Worm (Caenorhabditis elegans) whole organism, late embryonic: Measurements from ENCODE around the gene W01B6.3.
A peak's percentile ranks its signal among the peaks of the same experiment; 100 is the strongest.

ENCODE experiments used
- C08G9.2 ChIP-seq: sonication (generic microtip); optimal IDR thresholded peaks from 2 replicates; lab custom pipeline; 2016; ENCODE audit warnings: mild to moderate bottlenecking, missing genetic modification characterization, moderate library complexity, missing compliant biosample characterization
- F13H6.1 ChIP-seq: sonication (generic microtip); optimal IDR thresholded peaks from 2 replicates; lab custom pipeline; 2016; ENCODE audit warnings: missing genetic modification characterization, missing compliant biosample characterization
- K02D7.2 ChIP-seq: sonication (generic microtip); optimal IDR thresholded peaks from 2 replicates; lab custom pipeline; 2017; ENCODE audit warnings: mild to moderate bottlenecking, missing genetic modification characterization, missing compliant biosample characterization
- Y22D7AL.16 ChIP-seq: sonication (generic microtip); optimal IDR thresholded peaks from 2 replicates; lab custom pipeline; 2016; ENCODE audit warnings: missing genetic modification characterization, missing compliant biosample characterization
- ahr-1 ChIP-seq: sonication (generic microtip); optimal IDR thresholded peaks from 2 replicates; lab custom pipeline; 2016; ENCODE audit warnings: missing genetic modification characterization, missing compliant biosample characterization
- ceh-14 ChIP-seq: sonication (generic microtip); optimal IDR thresholded peaks from 2 replicates; lab custom pipeline; 2016; ENCODE audit warnings: missing genotype, missing genetic modification characterization, missing compliant biosample characterization
- ceh-2 ChIP-seq: sonication (generic microtip); optimal IDR thresholded peaks from 2 replicates; lab custom pipeline; 2016; ENCODE audit warnings: missing genotype, missing genetic modification characterization, missing compliant biosample characterization
- ceh-22 ChIP-seq: sonication (generic microtip); optimal IDR thresholded peaks from 2 replicates; lab custom pipeline; 2017; ENCODE audit warnings: missing biosample characterization, missing genetic modification characterization
- ceh-24 ChIP-seq: sonication (generic microtip); optimal IDR thresholded peaks from 2 replicates; lab custom pipeline; 2016; ENCODE audit warnings: mild to moderate bottlenecking, missing genetic modification characterization, missing compliant biosample characterization
- ceh-30 ChIP-seq: fragments of 150-350 bp; optimal IDR thresholded peaks from 2 replicates; lab custom pipeline; 2014; ENCODE audit warnings: missing biosample characterization, missing genetic modification characterization
- ceh-48 ChIP-seq: sonication (generic microtip); optimal IDR thresholded peaks from 2 replicates; lab custom pipeline; 2016; ENCODE audit warnings: missing genetic modification characterization, inconsistent platforms, missing compliant biosample characterization
- ceh-6 ChIP-seq: fragments of 200-800 bp; sonication (Bioruptor generic); optimal IDR thresholded peaks from 2 replicates; lab custom pipeline; 2018; ENCODE audit warnings: mild to moderate bottlenecking, missing genetic modification characterization, missing compliant biosample characterization
- dmd-4 ChIP-seq: sonication (generic microtip); optimal IDR thresholded peaks from 2 replicates; lab custom pipeline; 2016; ENCODE audit warnings: borderline replicate concordance, missing genetic modification characterization, missing compliant biosample characterization
- elt-2 ChIP-seq: sonication (generic microtip); optimal IDR thresholded peaks from 2 replicates; lab custom pipeline; 2016; ENCODE audit warnings: missing genetic modification reagents, missing genetic modification characterization, missing compliant biosample characterization
- fax-1 ChIP-seq: sonication (generic microtip); optimal IDR thresholded peaks from 2 replicates; lab custom pipeline; 2016; ENCODE audit warnings: missing genotype, missing genetic modification characterization, missing compliant biosample characterization
- fkh-10 ChIP-seq: fragments of 150-350 bp; optimal IDR thresholded peaks from 2 replicates; lab custom pipeline; 2014; ENCODE audit warnings: missing biosample characterization, missing genetic modification reagents, missing genetic modification characterization
- fkh-6 ChIP-seq: sonication (generic microtip); optimal IDR thresholded peaks from 2 replicates; lab custom pipeline; 2016; ENCODE audit warnings: missing genetic modification characterization, missing compliant biosample characterization
- gmeb-2 ChIP-seq: sonication (generic microtip); optimal IDR thresholded peaks from 2 replicates; lab custom pipeline; 2016; ENCODE audit warnings: missing genetic modification characterization, inconsistent platforms, missing compliant biosample characterization
- hlh-15 ChIP-seq: sonication (generic microtip); optimal IDR thresholded peaks from 2 replicates; lab custom pipeline; 2016; ENCODE audit warnings: missing genetic modification characterization, missing compliant biosample characterization
- hlh-30 ChIP-seq: sonication (generic microtip); optimal IDR thresholded peaks from 2 replicates; lab custom pipeline; 2017; ENCODE audit warnings: antibody characterized with exemption, missing genetic modification characterization, missing compliant biosample characterization; ENCODE audit not compliant: insufficient read depth
- lim-6 ChIP-seq: sonication (generic microtip); optimal IDR thresholded peaks from 2 replicates; lab custom pipeline; 2016; ENCODE audit warnings: missing genetic modification characterization, missing compliant biosample characterization
- npax-4 ChIP-seq: sonication (generic microtip); optimal IDR thresholded peaks from 2 replicates; lab custom pipeline; 2016; ENCODE audit warnings: missing genetic modification characterization, missing compliant biosample characterization
- pag-3 ChIP-seq: sonication (generic microtip); optimal IDR thresholded peaks from 2 replicates; lab custom pipeline; 2016; ENCODE audit warnings: missing compliant biosample characterization, missing genetic modification characterization, borderline replicate concordance
- pat-9 ChIP-seq: fragments of 200-800 bp; sonication (Bioruptor generic); optimal IDR thresholded peaks from 2 replicates; lab custom pipeline; 2018; ENCODE audit warnings: mild to moderate bottlenecking, missing genetic modification characterization, moderate library complexity, missing compliant biosample characterization
- pax-1 ChIP-seq: fragments of 150-350 bp; optimal IDR thresholded peaks from 2 replicates; lab custom pipeline; 2014; ENCODE audit warnings: missing biosample characterization, missing genetic modification characterization
- pros-1 ChIP-seq: fragments of 150-350 bp; optimal IDR thresholded peaks from 2 replicates; lab custom pipeline; 2014; ENCODE audit warnings: missing biosample characterization, missing genetic modification reagents, missing genetic modification characterization
- sdc-2 ChIP-seq: sonication (generic microtip); optimal IDR thresholded peaks from 2 replicates; lab custom pipeline; 2016; ENCODE audit warnings: missing genotype, missing genetic modification characterization, missing compliant biosample characterization
- sox-2 ChIP-seq: fragments of 200-800 bp; sonication (Bioruptor generic); IDR thresholded peaks from 2 replicates; pipeline ENCODE4 v1.3.6; 2022; ENCODE audit warnings: missing genetic modification reagents, missing genetic modification characterization, missing compliant biosample characterization
- ttx-3 ChIP-seq: sonication (generic microtip); optimal IDR thresholded peaks from 2 replicates; lab custom pipeline; 2016; ENCODE audit warnings: missing genetic modification reagents, missing genetic modification characterization, missing compliant biosample characterization
- unc-3 ChIP-seq, 2 experiments: fragments of 200-800 bp in 1 of 2; sonication (Bioruptor generic) in 1 of 2; sonication (generic microtip) in 1 of 2; conservative IDR thresholded peaks in 1 of 2; optimal IDR thresholded peaks in 1 of 2; 2 replicates each; pipeline versions ENCODE4 v1.3.6 to Lab custom; 2016 to 2022; ENCODE audit warnings: missing compliant biosample characterization in 2 of 2, missing genetic modification characterization in 2 of 2, missing genetic modification reagents in 1 of 2
- unc-42 ChIP-seq: sonication (generic microtip); optimal IDR thresholded peaks from 2 replicates; lab custom pipeline; 2016; ENCODE audit warnings: missing genotype, missing genetic modification characterization, missing compliant biosample characterization
- unc-55 ChIP-seq: sonication (generic microtip); optimal IDR thresholded peaks from 2 replicates; lab custom pipeline; 2017; ENCODE audit warnings: missing biosample characterization, missing genetic modification reagents, missing genetic modification characterization
- unc-86 ChIP-seq: sonication (generic microtip); optimal IDR thresholded peaks from 2 replicates; lab custom pipeline; 2016; ENCODE audit warnings: missing genetic modification characterization, missing compliant biosample characterization
- zip-5 ChIP-seq: sonication (generic microtip); optimal IDR thresholded peaks from 2 replicates; lab custom pipeline; 2016; ENCODE audit warnings: missing genetic modification characterization, missing compliant biosample characterization
- ztf-16 ChIP-seq: sonication (generic microtip); optimal IDR thresholded peaks from 2 replicates; lab custom pipeline; 2017; ENCODE audit warnings: missing genetic modification characterization, missing compliant biosample characterization

The W01B6.3 gene

DNA sequence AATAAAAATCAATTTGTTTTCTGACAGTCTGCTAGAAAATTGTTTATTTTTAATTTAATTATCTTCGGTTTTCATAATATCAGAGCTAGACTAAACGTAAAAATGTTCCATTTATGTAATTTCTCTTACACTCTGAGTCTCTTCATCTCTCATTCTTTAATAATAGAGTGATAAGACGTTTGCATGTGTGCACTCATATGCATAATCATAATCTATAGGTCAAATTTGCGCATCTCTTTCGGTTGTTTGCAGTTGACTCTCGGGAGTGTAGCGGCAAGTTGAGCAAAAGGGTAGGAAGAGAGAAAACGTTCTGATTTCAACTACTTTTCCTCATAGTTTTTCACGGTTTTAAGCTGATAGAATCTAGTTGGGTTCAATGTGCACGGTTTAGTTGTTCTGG, 6.0 kb downstream of the W01B6.3 start:
- peak; percentile 38 for TF ChIP-seq pax-1 (tag; lab: Kevin White, UChicago)
- TF ChIP-seq ceh-2 (tag; lab: Kevin White, UChicago): no peak
- peak; percentile 54 for TF ChIP-seq elt-2 (tag; lab: Kevin White, UChicago)
- TF ChIP-seq, all 69 proteins: peak for 2

DNA sequence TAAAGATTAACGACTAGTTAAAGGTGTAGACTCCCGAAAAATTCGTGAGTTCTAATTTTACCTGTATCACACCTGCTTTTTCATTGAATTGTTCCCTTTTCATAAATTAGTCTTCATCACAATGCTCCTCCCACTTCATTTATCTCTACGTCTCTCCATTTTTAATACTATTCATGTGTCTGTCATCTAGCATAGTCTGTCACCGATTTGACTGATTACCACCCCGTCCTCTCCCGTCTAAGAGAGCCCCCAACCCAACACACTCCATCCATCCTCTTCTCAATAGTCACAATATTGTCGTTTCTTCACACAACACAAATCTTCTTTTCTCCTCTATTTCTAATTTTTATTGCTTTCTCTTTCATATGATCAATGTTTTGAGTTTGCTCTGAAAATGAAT, 7.3 kb downstream of the W01B6.3 start:
- TF ChIP-seq ceh-24 (no peak), unc-55 (GFP tag; lab: Kevin White, UChicago) (peak; percentile 99)

DNA sequence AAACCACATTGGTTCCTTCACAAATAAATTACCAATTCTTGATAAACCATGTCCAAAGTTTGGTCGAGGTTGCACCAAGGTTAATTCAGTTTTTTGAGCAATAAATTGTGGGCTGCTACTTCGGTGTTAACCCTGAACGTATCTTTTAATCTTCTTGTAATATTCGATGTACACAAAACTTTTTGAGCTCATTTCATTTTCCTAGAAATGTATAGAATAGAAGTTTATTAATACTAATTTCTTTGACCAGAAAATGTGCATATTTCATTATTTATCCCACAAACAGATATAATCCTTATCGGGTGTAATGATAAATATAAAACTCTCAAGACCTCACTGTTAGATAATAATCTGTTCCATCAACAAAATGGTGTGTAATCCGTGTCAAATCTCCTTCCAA, 8.5 kb downstream of the W01B6.3 start:
- no peak for TF ChIP-seq K02D7.2 (tag; lab: Kevin White, UChicago)
- no peak for TF ChIP-seq unc-55 (GFP tag; lab: Kevin White, UChicago)
- TF ChIP-seq ceh-24: no peak
- TF ChIP-seq F13H6.1 (tag; lab: Kevin White, UChicago): no peak
- TF ChIP-seq pat-9 (tag; lab: Kevin White, UChicago): no peak
- TF ChIP-seq ahr-1 (tag; lab: Kevin White, UChicago): no peak
- no peak for TF ChIP-seq fax-1 (tag; lab: Kevin White, UChicago)
- TF ChIP-seq hlh-30 (tag; lab: Kevin White, UChicago): no peak
- no peak for TF ChIP-seq ztf-16 (tag; lab: Kevin White, UChicago)
- TF ChIP-seq ceh-14: no peak
- TF ChIP-seq dmd-4: no peak
- TF ChIP-seq pax-1 (tag; lab: Kevin White, UChicago): no peak

DNA sequence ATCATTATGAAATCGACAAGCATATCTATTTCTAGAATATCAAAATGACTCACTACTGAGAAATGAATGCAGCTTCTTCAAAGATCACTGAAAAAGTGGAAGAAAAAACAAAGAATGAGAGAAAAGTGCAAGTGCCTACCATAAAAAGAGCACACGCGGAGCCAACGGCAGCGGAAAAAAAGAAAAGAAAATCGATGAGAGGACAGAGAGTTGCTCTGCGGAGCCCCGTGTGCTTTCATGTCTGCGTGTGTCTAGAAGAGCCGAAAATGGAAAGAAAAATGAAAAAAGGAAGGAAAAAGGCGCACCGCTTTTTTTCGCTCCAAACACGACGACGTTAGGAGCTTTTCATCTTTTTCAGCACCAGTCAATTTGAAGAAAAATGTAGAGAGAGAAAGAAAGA, 9.7 kb downstream of the W01B6.3 start, which contains the start of gene ipla-7:
TSS of gene ipla-7 (minus strand) at position 122 of the 400 bp plus-strand sequence.
- no peak for TF ChIP-seq pat-9 (tag; lab: Kevin White, UChicago)
- peak; percentile 54 for TF ChIP-seq ceh-48 (tag; lab: Kevin White, UChicago)
- no peak for TF ChIP-seq pros-1 (tag; lab: Kevin White, UChicago)
- no peak for TF ChIP-seq F13H6.1 (tag; lab: Kevin White, UChicago)
- TF ChIP-seq ceh-22 (tag; lab: Kevin White, UChicago): no peak
- TF ChIP-seq C08G9.2 (tag; lab: Kevin White, UChicago): no peak
- TF ChIP-seq unc-42 (tag; lab: Kevin White, UChicago): peak; percentile 37
- TF ChIP-seq pag-3 (tag; lab: Kevin White, UChicago): no peak
- TF ChIP-seq fax-1 (tag; lab: Kevin White, UChicago): peak; percentile 9
- TF ChIP-seq elt-2 (tag; lab: Kevin White, UChicago): no peak
- no peak for TF ChIP-seq fkh-10 (GFP tag; lab: Kevin White, UChicago)
- no peak for TF ChIP-seq ttx-3 (tag; lab: Kevin White, UChicago)
- TF ChIP-seq hlh-15 (tag; lab: Kevin White, UChicago): no peak
- TF ChIP-seq fkh-6 (tag; lab: Kevin White, UChicago): no peak
- TF ChIP-seq ceh-30 (tag; lab: Kevin White, UChicago): no peak
- no peak for TF ChIP-seq sdc-2 (tag; lab: Kevin White, UChicago)
- no peak for TF ChIP-seq gmeb-2 (tag; lab: Kevin White, UChicago)
- TF ChIP-seq unc-86 (tag; lab: Kevin White, UChicago): no peak
- no peak for TF ChIP-seq ahr-1 (tag; lab: Kevin White, UChicago)
- TF ChIP-seq ceh-6 (GFP tag; lab: Kevin White, UChicago): no peak
- no peak for TF ChIP-seq Y22D7AL.16 (tag; lab: Kevin White, UChicago)
- TF ChIP-seq zip-5 (tag; lab: Kevin White, UChicago): no peak
- no peak for TF ChIP-seq lim-6 (tag; lab: Kevin White, UChicago)
- no peak for TF ChIP-seq npax-4
- TF ChIP-seq ceh-2 (tag; lab: Kevin White, UChicago): no peak
- TF ChIP-seq sox-2 (GFP tag; lab: Robert Waterston, UW): no peak
- no peak for TF ChIP-seq unc-3 (GFP tag; conservative IDR thresholded peaks at IDR 0.05; lab: Robert Waterston, UW)
- no peak for TF ChIP-seq unc-3 (tag; optimal IDR thresholded peaks at IDR 0.05; lab: Kevin White, UChicago)
- TF ChIP-seq, all 69 proteins: peak for 3
